Worm (Caenorhabditis elegans): Measurements from ENCODE around the gene ZK757.10.

Gene ZK757.10

ce11 chrIII:9907574-9907973, 30.5 kb downstream of the ZK757.10 start:
- TF ChIP-seq nhr-102 (tag; optimal IDR thresholded peaks at IDR 0.05) = no peak
- TF ChIP-seq unc-62 (GFP tag; optimal IDR thresholded peaks at IDR 0.05 in 1 of 2) = peak in 1 of 2 experiments; percentile 23
- no peak for TF ChIP-seq unc-62 (tag; optimal IDR thresholded peaks at IDR 0.05)
- no peak for TF ChIP-seq dpl-1 (GFP tag; optimal IDR thresholded peaks at IDR 0.05)
- no peak for TF ChIP-seq zip-2 (tag; optimal IDR thresholded peaks at IDR 0.05)
- peak; percentile 22 for TF ChIP-seq mes-2 (tag; optimal IDR thresholded peaks at IDR 0.05; ENCODE audit: poor library complexity, severe bottlenecking)
- TF ChIP-seq nhr-28 (tag; optimal IDR thresholded peaks at IDR 0.05) = peak; percentile 37

DNA sequence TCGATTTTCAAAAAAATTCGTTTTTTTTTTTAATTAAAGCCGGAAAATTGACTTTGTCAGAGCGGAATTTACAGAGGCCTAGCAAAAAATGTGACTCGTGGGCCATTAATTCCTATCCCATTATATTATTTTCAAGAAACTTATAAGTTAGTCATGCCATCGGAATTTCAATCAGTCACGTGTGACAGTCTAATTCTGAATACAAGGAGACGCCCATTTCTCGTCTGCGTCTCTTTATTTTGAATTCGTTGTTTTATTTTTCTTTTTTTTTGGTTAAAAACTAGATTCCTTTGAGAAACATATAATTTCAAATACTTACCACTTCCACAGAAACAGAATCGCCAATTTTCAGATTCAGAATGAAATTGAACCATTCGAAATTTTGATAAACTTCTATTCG, 31.7 kb downstream of the ZK757.10 start:
- TF ChIP-seq vab-7 (GFP tag; IDR thresholded peaks at IDR 0.05) (no peak), T26A8.4 (GFP tag; IDR thresholded peaks at IDR 0.05) (no peak), ZK337.2 (GFP tag; IDR thresholded peaks at IDR 0.05) (no peak), dve-1 (tag; optimal IDR thresholded peaks at IDR 0.05; ENCODE audit: insufficient read depth) (peak; percentile 2), hlh-30 (tag; optimal IDR thresholded peaks at IDR 0.05; ENCODE audit: insufficient read depth) (peak; percentile 7), cey-2 (tag; optimal IDR thresholded peaks at IDR 0.05; ENCODE audit: borderline replicate concordance, insufficient read depth) (no peak)

DNA sequence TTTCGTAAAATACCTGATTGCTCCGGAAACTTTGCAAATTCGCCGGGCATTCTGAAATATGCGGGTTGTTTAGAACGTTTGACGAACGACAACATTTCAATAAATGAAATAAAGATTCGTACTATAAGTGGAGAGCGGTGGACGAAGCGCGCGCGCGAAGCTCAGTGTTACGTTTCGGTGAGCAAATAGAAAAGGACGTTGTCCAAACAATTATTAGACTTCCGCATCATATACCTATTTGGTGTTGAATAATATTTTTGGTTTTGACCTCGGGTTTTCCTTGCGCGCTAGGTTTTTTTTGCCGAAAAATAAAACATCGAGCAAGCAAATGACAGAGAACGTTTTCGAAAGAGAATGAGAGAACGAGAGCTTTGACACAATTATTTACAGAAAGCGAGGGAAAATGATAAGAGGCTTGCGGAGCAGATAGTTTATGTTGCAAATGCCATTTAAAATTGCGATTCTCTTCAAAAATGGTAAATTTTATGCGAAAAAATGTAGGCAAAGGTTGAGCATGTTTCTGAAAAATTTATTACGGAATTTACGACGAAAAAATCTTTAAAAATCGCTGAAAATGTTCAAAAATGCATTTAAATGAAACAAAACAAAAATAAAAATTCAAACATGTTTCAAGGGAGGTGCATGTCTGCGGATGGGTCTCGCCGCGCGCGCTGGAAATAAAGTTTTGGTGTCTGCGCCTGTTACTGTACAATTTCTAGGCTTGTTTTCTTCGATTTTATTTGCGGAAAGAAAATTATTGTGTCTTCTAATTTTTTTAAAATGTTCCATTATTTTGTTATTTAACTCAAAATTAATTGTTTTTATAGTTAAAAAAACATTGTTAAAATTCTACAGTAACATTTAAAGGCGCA, 33.8 kb downstream of the ZK757.10 start, which contains the start of the genes cyld-1 and F40F12.9:
TSS of gene cyld-1 (minus strand) at position 51 of the 872 bp plus-strand sequence.
TSS of gene F40F12.9 (plus strand) at position 721 of the 872 bp plus-strand sequence.
- TF ChIP-seq hlh-30 (tag; optimal IDR thresholded peaks at IDR 0.05; ENCODE audit: insufficient read depth) (no peak), Y5F2A.4 (GFP tag; optimal IDR thresholded peaks at IDR 0.05) (no peak), mes-2 (tag; optimal IDR thresholded peaks at IDR 0.05; ENCODE audit: poor library complexity, severe bottlenecking) (no peak), F26F4.8 (GFP tag; conservative IDR thresholded peaks at IDR 0.05) (no peak), jun-1 (tag; optimal IDR thresholded peaks at IDR 0.05) (no peak), nhr-76 (tag; optimal IDR thresholded peaks at IDR 0.05) (no peak), dve-1 (tag; optimal IDR thresholded peaks at IDR 0.05; ENCODE audit: insufficient read depth) (peak; percentile 1), ZK546.5 (tag; optimal IDR thresholded peaks at IDR 0.05) (no peak), lin-1 (GFP tag; IDR thresholded peaks at IDR 0.05) (no peak), lin-39 (tag; optimal IDR thresholded peaks at IDR 0.05) (no peak), pha-4 (GFP tag; IDR thresholded peaks at IDR 0.05) (no peak), pha-4 (tag; optimal IDR thresholded peaks at IDR 0.05) (peak; percentile 62), spr-1 (tag; optimal IDR thresholded peaks at IDR 0.05) (no peak), dpl-1 (GFP tag; optimal IDR thresholded peaks at IDR 0.05) (no peak), nhr-28 (tag; optimal IDR thresholded peaks at IDR 0.05) (no peak), nhr-77 (tag; optimal IDR thresholded peaks at IDR 0.05) (peak; percentile 15), ama-1 (optimal IDR thresholded peaks at IDR 0.05) (no peak), ZK337.2 (GFP tag; IDR thresholded peaks at IDR 0.05) (no peak), php-3 (GFP tag; IDR thresholded peaks at IDR 0.05) (no peak), snpc-4 (tag; optimal IDR thresholded peaks at IDR 0.05) (no peak), ztf-7 (tag; optimal IDR thresholded peaks at IDR 0.05) (no peak), egl-43 (GFP tag; IDR thresholded peaks at IDR 0.05) (no peak), lim-7 (GFP tag; IDR thresholded peaks at IDR 0.05) (no peak), ceh-20 (GFP tag; IDR thresholded peaks at IDR 0.05) (no peak), sdz-12 (GFP tag; optimal IDR thresholded peaks at IDR 0.05) (no peak), F49E8.2 (tag; optimal IDR thresholded peaks at IDR 0.05; ENCODE audit: borderline replicate concordance) (no peak), hmg-1.1 (GFP tag; IDR thresholded peaks at IDR 0.05) (no peak), gei-8 (GFP tag; optimal IDR thresholded peaks at IDR 0.05) (no peak), daf-8 (GFP tag; IDR thresholded peaks at IDR 0.05) (no peak), tra-1 (GFP tag; IDR thresholded peaks at IDR 0.05) (no peak), dmd-8 (GFP tag; IDR thresholded peaks at IDR 0.05) (no peak), Y75B8A.6 (GFP tag; IDR thresholded peaks at IDR 0.05) (no peak), dmd-6 (GFP tag; IDR thresholded peaks at IDR 0.05) (peak; percentile 48; the same call in 1 of the 2 replicates), daf-16 (GFP tag; optimal IDR thresholded peaks at IDR 0.05) (no peak), daf-16 (tag; optimal IDR thresholded peaks at IDR 0.05) (peak; percentile 51), saeg-2 (GFP tag; IDR thresholded peaks at IDR 0.05) (no peak), R02D3.7 (tag; optimal IDR thresholded peaks at IDR 0.05) (no peak), rbr-2 (tag; optimal IDR thresholded peaks at IDR 0.05) (no peak), arid-1 (GFP tag; conservative IDR thresholded peaks at IDR 0.05) (no peak)
